Worm (Caenorhabditis elegans): ENCODE data around the gene trf-1.
"Not testable (repeated sequence)": the region's sequence is repeated elsewhere in the genome, so short reads cannot be mapped to it uniquely, and the experiment has no call there.

DNA sequence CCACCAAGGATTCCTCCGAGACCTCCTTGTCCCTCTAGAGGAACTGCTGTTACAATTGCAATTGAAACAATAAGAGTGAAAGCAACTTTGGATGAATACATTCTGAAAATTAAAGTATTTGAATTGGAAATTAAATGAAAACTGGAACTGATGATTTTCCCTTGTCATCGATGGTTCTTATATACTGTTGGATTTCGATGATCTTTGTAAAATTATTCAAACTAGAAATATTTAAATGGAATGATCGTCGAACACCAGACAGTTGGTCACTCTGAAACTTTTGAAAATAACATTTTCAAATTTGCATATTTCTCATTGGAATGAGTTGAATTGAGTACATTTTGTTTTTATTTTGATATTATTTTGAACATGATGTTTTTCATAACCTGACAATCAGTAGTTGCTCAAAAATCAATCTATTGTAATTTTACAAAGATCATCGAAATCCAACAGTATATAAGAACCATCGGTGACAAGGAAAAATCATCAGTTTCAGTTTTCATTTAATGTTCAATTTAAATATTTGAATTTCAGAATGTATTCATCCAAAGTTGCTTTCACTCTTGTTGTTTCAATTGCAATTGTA lies 28.5 kb upstream of the trf-1 start, which contains the start of the genes srlf-9 and srlf-10:
- TF ChIP-seq nhr-25 (tag; optimal IDR thresholded peaks at IDR 0.05; ENCODE audit: borderline replicate concordance, insufficient read depth); vab-7 (GFP tag; IDR thresholded peaks at IDR 0.05); aly-2 (tag; optimal IDR thresholded peaks at IDR 0.05); zfp-2 (tag; optimal IDR thresholded peaks at IDR 0.05); nhr-11 (tag; optimal IDR thresholded peaks at IDR 0.05); unc-62 (GFP tag; optimal IDR thresholded peaks at IDR 0.05 in 1 of 2); unc-62 (tag; optimal IDR thresholded peaks at IDR 0.05); zag-1 (tag; optimal IDR thresholded peaks at IDR 0.05); tag-97 (GFP tag; IDR thresholded peaks at IDR 0.05); ama-1 (optimal IDR thresholded peaks at IDR 0.05); lsy-2 (tag; optimal IDR thresholded peaks at IDR 0.05); nhr-76 (tag; optimal IDR thresholded peaks at IDR 0.05); madf-9 (GFP tag; conservative IDR thresholded peaks at IDR 0.05); nhr-10 (tag; optimal IDR thresholded peaks at IDR 0.05); nhr-77 (tag; optimal IDR thresholded peaks at IDR 0.05): not testable (repeated sequence)
